Fruit fly (Drosophila melanogaster): Measurements from ENCODE around the gene CG9628.

DNA sequence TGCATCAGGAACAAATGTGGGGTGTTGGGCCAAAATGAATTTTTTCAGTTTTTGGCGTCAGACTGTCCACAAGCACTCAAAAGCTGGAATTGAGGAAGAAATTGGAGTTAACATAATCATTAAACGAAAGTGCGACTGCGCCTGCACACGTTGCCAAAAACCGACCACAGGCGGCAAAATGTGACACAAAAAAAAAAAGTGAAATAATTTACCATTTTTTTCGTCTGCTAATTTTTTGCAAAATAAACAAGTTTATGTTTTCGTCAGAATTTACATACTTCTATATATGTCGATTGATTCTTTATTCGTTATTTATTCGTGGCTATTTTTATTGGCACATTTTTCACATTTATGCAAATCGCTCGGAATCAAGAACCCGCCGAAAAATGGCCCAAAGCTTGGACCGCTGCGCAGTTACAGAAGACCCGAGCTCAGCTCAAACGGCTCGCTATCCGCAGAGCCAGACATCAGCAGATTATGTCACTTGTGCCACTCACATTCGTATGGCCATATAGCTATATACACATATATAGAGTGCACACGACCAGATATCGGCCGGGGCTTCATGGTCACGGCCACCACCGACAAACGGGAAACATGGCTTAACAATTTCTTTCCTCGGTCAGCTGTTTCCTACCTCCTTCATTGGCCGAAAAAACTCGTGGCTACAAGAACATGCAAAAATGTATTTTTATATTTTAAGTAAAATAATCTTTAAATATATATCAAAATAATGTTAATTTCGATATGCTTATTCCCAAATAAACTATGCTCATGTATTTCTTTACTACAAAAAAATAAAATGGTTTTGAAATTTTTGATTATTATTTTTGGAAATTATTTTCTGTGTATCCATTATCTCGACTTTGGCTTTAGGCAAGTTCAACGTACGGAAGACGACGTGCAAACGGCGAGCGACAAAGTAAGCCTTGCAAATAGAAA lies 6.2 kb upstream of the CG9628 start:
- TF ChIP-seq CTCF (optimal IDR thresholded peaks at IDR 0.05), result no peak
- TF ChIP-seq CG8478 (optimal IDR thresholded peaks at IDR 0.05), result no peak
